Worm (Caenorhabditis elegans): ENCODE measurements around the gene act-3.
A peak's percentile ranks its signal among the peaks of the same experiment; 100 is the strongest.

act-3 gene

ce11 chrV:11122466-11122865 lies 48.2 kb upstream of the act-3 start, which contains the start of gene mboa-2 (continued):
- TF ChIP-seq daf-16 (GFP tag; optimal IDR thresholded peaks at IDR 0.05) (peak in 1 of 2 experiments; percentile 79), daf-16 (tag; optimal IDR thresholded peaks at IDR 0.05) (peak; percentile 76), dmd-8 (GFP tag; IDR thresholded peaks at IDR 0.05) (no peak), hlh-11 (tag; optimal IDR thresholded peaks at IDR 0.05) (peak; percentile 60), pha-4 (GFP tag; IDR thresholded peaks at IDR 0.05) (no peak), pha-4 (tag; optimal IDR thresholded peaks at IDR 0.05) (no peak), hif-1 (tag; optimal IDR thresholded peaks at IDR 0.05) (no peak), daf-12 (tag; optimal IDR thresholded peaks at IDR 0.05) (no peak), lin-38 (GFP tag; IDR thresholded peaks at IDR 0.05) (peak; percentile 59), ces-1 (GFP tag; optimal IDR thresholded peaks at IDR 0.05) (no peak), dpl-1 (GFP tag; optimal IDR thresholded peaks at IDR 0.05) (no peak), tra-1 (GFP tag; IDR thresholded peaks at IDR 0.05) (no peak), lin-15B (tag; optimal IDR thresholded peaks at IDR 0.05) (no peak), daf-19 (GFP tag; conservative IDR thresholded peaks at IDR 0.05) (no peak), pqm-1 (tag; optimal IDR thresholded peaks at IDR 0.05) (peak; percentile 9), mxl-3 (GFP tag; optimal IDR thresholded peaks at IDR 0.05) (no peak), vab-7 (GFP tag; IDR thresholded peaks at IDR 0.05) (no peak), F26F4.8 (GFP tag; conservative IDR thresholded peaks at IDR 0.05) (no peak), zip-2 (tag; optimal IDR thresholded peaks at IDR 0.05) (no peak), attf-4 (tag; optimal IDR thresholded peaks at IDR 0.05) (no peak), ceh-20 (GFP tag; IDR thresholded peaks at IDR 0.05) (0 out of 2 replicates have a peak, but pooled peaks have one; percentile 16), lin-1 (GFP tag; IDR thresholded peaks at IDR 0.05) (0 out of 2 replicates have a peak, but pooled peaks have one; percentile 9), snpc-4 (tag; optimal IDR thresholded peaks at IDR 0.05) (no peak), spr-1 (tag; optimal IDR thresholded peaks at IDR 0.05) (no peak), lir-3 (tag; optimal IDR thresholded peaks at IDR 0.05) (no peak), nhr-102 (tag; optimal IDR thresholded peaks at IDR 0.05) (peak; percentile 56), skn-1 (tag; optimal IDR thresholded peaks at IDR 0.05) (no peak), ama-1 (optimal IDR thresholded peaks at IDR 0.05) (no peak), dmd-6 (GFP tag; IDR thresholded peaks at IDR 0.05) (peak; percentile 52), mes-2 (tag; optimal IDR thresholded peaks at IDR 0.05; ENCODE audit: poor library complexity, severe bottlenecking) (peak; percentile 51)

- TF ChIP-seq snpc-1.2 (GFP tag; IDR thresholded peaks at IDR 0.05): no peak
- peak; percentile 49 for TF ChIP-seq mep-1 (tag; optimal IDR thresholded peaks at IDR 0.05)
- no peak for TF ChIP-seq zfp-3 (GFP tag; conservative IDR thresholded peaks at IDR 0.05)
- no peak for TF ChIP-seq lin-15B (tag; optimal IDR thresholded peaks at IDR 0.05)
- TF ChIP-seq F37D6.2 (tag; optimal IDR thresholded peaks at IDR 0.05): no peak
- peak; percentile 21 for TF ChIP-seq nhr-11 (tag; optimal IDR thresholded peaks at IDR 0.05)
- 0 out of 2 replicates have a peak, but pooled peaks have one; percentile 14 for TF ChIP-seq hmg-1.1 (GFP tag; IDR thresholded peaks at IDR 0.05)
- no peak for TF ChIP-seq R02D3.7 (tag; optimal IDR thresholded peaks at IDR 0.05)
- TF ChIP-seq lir-3 (tag; optimal IDR thresholded peaks at IDR 0.05): no peak
- no peak for TF ChIP-seq pqm-1 (tag; optimal IDR thresholded peaks at IDR 0.05)
- TF ChIP-seq saeg-2 (GFP tag; IDR thresholded peaks at IDR 0.05): no peak
- no peak for TF ChIP-seq ceh-28 (tag; optimal IDR thresholded peaks at IDR 0.05)
- TF ChIP-seq sdz-12 (GFP tag; optimal IDR thresholded peaks at IDR 0.05): no peak
- TF ChIP-seq mdl-1 (tag; optimal IDR thresholded peaks at IDR 0.05): peak; percentile 56 to 90
- TF ChIP-seq ceh-82 (tag; optimal IDR thresholded peaks at IDR 0.05): no peak
- TF ChIP-seq daf-12 (tag; optimal IDR thresholded peaks at IDR 0.05): no peak
- TF ChIP-seq ztf-7 (tag; optimal IDR thresholded peaks at IDR 0.05): no peak
- TF ChIP-seq daf-8 (GFP tag; IDR thresholded peaks at IDR 0.05): no peak
- TF ChIP-seq lsy-2 (tag; optimal IDR thresholded peaks at IDR 0.05): peak in 1 of 2 experiments; percentile 33
- TF ChIP-seq jun-1 (tag; optimal IDR thresholded peaks at IDR 0.05): no peak
- TF ChIP-seq ceh-20 (GFP tag; IDR thresholded peaks at IDR 0.05): no peak
- no peak for TF ChIP-seq lim-7 (GFP tag; IDR thresholded peaks at IDR 0.05)
- no peak for TF ChIP-seq ces-1 (GFP tag; optimal IDR thresholded peaks at IDR 0.05)
- no peak for TF ChIP-seq ZK337.2 (GFP tag; IDR thresholded peaks at IDR 0.05)
- no peak for TF ChIP-seq zip-11 (GFP tag; IDR thresholded peaks at IDR 0.05)
- TF ChIP-seq daf-16 (GFP tag; optimal IDR thresholded peaks at IDR 0.05): peak in 1 of 2 experiments; percentile 51
- no peak for TF ChIP-seq daf-16 (tag; optimal IDR thresholded peaks at IDR 0.05)
- TF ChIP-seq snpc-4 (tag; optimal IDR thresholded peaks at IDR 0.05): no peak
- no peak for TF ChIP-seq tag-97 (GFP tag; IDR thresholded peaks at IDR 0.05)
- TF ChIP-seq spr-1 (tag; optimal IDR thresholded peaks at IDR 0.05): no peak
- TF ChIP-seq hlh-30 (tag; optimal IDR thresholded peaks at IDR 0.05; ENCODE audit: insufficient read depth): peak; percentile 93
Measured at ce11 chrV:11121247-11121646, 46.9 kb upstream of the act-3 start.

Measured in whole organism, L4 larva.